Worm (Caenorhabditis elegans): ENCODE data around the gene Y58A7A.2.

- TF ChIP-seq T22C8.4 (GFP tag; IDR thresholded peaks at IDR 0.05): no peak
- no peak for TF ChIP-seq flt-1 (GFP tag; IDR thresholded peaks at IDR 0.05)
Measured at ce11 chrV:5031764-5032163, 40.2 kb downstream of the Y58A7A.2 start.

Measured in whole organism, midembryonic.